Worm (Caenorhabditis elegans): ENCODE data around the gene C30H6.9.

Gene C30H6.9

ce11 chrIV:17380061-17380680 is at the start of gene C30H6.9, which contains the start of gene dlat-2:
TSS of gene C30H6.9 (minus strand) at chrIV:17380170.
TSS of gene dlat-2 (plus strand) at chrIV:17380626.
- TF ChIP-seq hmbx-1 (tag; optimal IDR thresholded peaks at IDR 0.05) (no peak), scrt-1 (GFP tag; IDR thresholded peaks at IDR 0.05) (no peak), F13C5.2 (tag; optimal IDR thresholded peaks at IDR 0.05) (peak; percentile 32), flt-1 (GFP tag; IDR thresholded peaks at IDR 0.05) (no peak)

ce11 chrIV:17427423-17427822 is 47.5 kb upstream of the C30H6.9 start, which contains the start of gene C06A12.3:
TSS of gene C06A12.3 (plus strand) at chrIV:17427723.
- TF ChIP-seq aly-1 (tag; optimal IDR thresholded peaks at IDR 0.05): no peak
- no peak for TF ChIP-seq hmg-4 (GFP tag; optimal IDR thresholded peaks at IDR 0.05)
- no peak for TF ChIP-seq B0310.2 (tag; optimal IDR thresholded peaks at IDR 0.05)
- no peak for TF ChIP-seq hmbx-1 (tag; optimal IDR thresholded peaks at IDR 0.05)
- TF ChIP-seq tbx-37 (GFP tag; conservative IDR thresholded peaks at IDR 0.05): no peak
- TF ChIP-seq tra-4 (tag; optimal IDR thresholded peaks at IDR 0.05): no peak
- no peak for TF ChIP-seq scrt-1 (GFP tag; IDR thresholded peaks at IDR 0.05)
- no peak for TF ChIP-seq ceh-13 (GFP tag; optimal IDR thresholded peaks at IDR 0.05)
- no peak for TF ChIP-seq ama-1 (optimal IDR thresholded peaks at IDR 0.05)

ce11 chrIV:17426970-17427369 is 47.0 kb upstream of the C30H6.9 start:
- TF ChIP-seq B0310.2 (tag; optimal IDR thresholded peaks at IDR 0.05) (no peak), hmg-4 (GFP tag; optimal IDR thresholded peaks at IDR 0.05) (no peak), pes-1 (GFP tag; IDR thresholded peaks at IDR 0.05) (no peak), hnd-1 (tag; optimal IDR thresholded peaks at IDR 0.05) (no peak), ama-1 (optimal IDR thresholded peaks at IDR 0.05) (no peak)

- TF ChIP-seq ama-1 (optimal IDR thresholded peaks at IDR 0.05) (no peak), sea-1 (GFP tag; conservative IDR thresholded peaks at IDR 0.05) (no peak), ceh-13 (GFP tag; optimal IDR thresholded peaks at IDR 0.05) (no peak), hmg-4 (GFP tag; optimal IDR thresholded peaks at IDR 0.05) (no peak), aly-1 (tag; optimal IDR thresholded peaks at IDR 0.05) (no peak), flt-1 (GFP tag; IDR thresholded peaks at IDR 0.05) (no peak), pes-1 (GFP tag; IDR thresholded peaks at IDR 0.05) (no peak), tra-4 (tag; optimal IDR thresholded peaks at IDR 0.05) (no peak), ceh-36 (tag; optimal IDR thresholded peaks at IDR 0.05) (no peak)
Measured at ce11 chrIV:17417723-17418122, 37.8 kb upstream of the C30H6.9 start, which contains the start of gene npr-26. TSS of gene npr-26 (minus strand) at chrIV:17417823.

ce11 chrIV:17413343-17413742 is 33.4 kb upstream of the C30H6.9 start:
- no peak for TF ChIP-seq F13C5.2 (tag; optimal IDR thresholded peaks at IDR 0.05)
- TF ChIP-seq hnd-1 (tag; optimal IDR thresholded peaks at IDR 0.05): no peak
- no peak for TF ChIP-seq ceh-13 (GFP tag; optimal IDR thresholded peaks at IDR 0.05)
- no peak for TF ChIP-seq scrt-1 (GFP tag; IDR thresholded peaks at IDR 0.05)
- TF ChIP-seq hmbx-1 (tag; optimal IDR thresholded peaks at IDR 0.05): no peak
- no peak for TF ChIP-seq sea-1 (GFP tag; conservative IDR thresholded peaks at IDR 0.05)
- no peak for TF ChIP-seq aly-1 (tag; optimal IDR thresholded peaks at IDR 0.05)
- no peak for TF ChIP-seq tra-4 (tag; optimal IDR thresholded peaks at IDR 0.05)
- no peak for TF ChIP-seq flt-1 (GFP tag; IDR thresholded peaks at IDR 0.05)
- no peak for TF ChIP-seq ama-1 (optimal IDR thresholded peaks at IDR 0.05)
- TF ChIP-seq pes-1 (GFP tag; IDR thresholded peaks at IDR 0.05): no peak
- TF ChIP-seq hmg-4 (GFP tag; optimal IDR thresholded peaks at IDR 0.05): no peak
- no peak for TF ChIP-seq tbx-37 (GFP tag; conservative IDR thresholded peaks at IDR 0.05)
- TF ChIP-seq B0310.2 (tag; optimal IDR thresholded peaks at IDR 0.05): no peak
- TF ChIP-seq ceh-36 (tag; optimal IDR thresholded peaks at IDR 0.05): no peak
- TF ChIP-seq ets-7 (tag; optimal IDR thresholded peaks at IDR 0.05): no peak
- TF ChIP-seq tbx-11 (GFP tag; IDR thresholded peaks at IDR 0.05): no peak

ce11 chrIV:17407491-17407890 is 27.5 kb upstream of the C30H6.9 start, which contains the start of gene T02D1.9:
TSS of gene T02D1.9 (minus strand) at chrIV:17407591.
- no peak for TF ChIP-seq ama-1 (optimal IDR thresholded peaks at IDR 0.05)
- TF ChIP-seq pes-1 (GFP tag; IDR thresholded peaks at IDR 0.05): no peak
- TF ChIP-seq tbx-37 (GFP tag; conservative IDR thresholded peaks at IDR 0.05): no peak
- TF ChIP-seq hnd-1 (tag; optimal IDR thresholded peaks at IDR 0.05): no peak
- TF ChIP-seq sea-1 (GFP tag; conservative IDR thresholded peaks at IDR 0.05): no peak
- no peak for TF ChIP-seq scrt-1 (GFP tag; IDR thresholded peaks at IDR 0.05)
- no peak for TF ChIP-seq tbx-11 (GFP tag; IDR thresholded peaks at IDR 0.05)
- no peak for TF ChIP-seq B0310.2 (tag; optimal IDR thresholded peaks at IDR 0.05)
- TF ChIP-seq tra-4 (tag; optimal IDR thresholded peaks at IDR 0.05): no peak
- no peak for TF ChIP-seq F13C5.2 (tag; optimal IDR thresholded peaks at IDR 0.05)
- no peak for TF ChIP-seq ceh-13 (GFP tag; optimal IDR thresholded peaks at IDR 0.05)
- no peak for TF ChIP-seq ceh-36 (tag; optimal IDR thresholded peaks at IDR 0.05)
- TF ChIP-seq ets-7 (tag; optimal IDR thresholded peaks at IDR 0.05): no peak
- no peak for TF ChIP-seq flt-1 (GFP tag; IDR thresholded peaks at IDR 0.05)

ce11 chrIV:17407025-17407424 is 27.1 kb upstream of the C30H6.9 start, which contains the start of gene T02D1.7:
TSS of gene T02D1.7 (minus strand) at chrIV:17407125.
- TF ChIP-seq hmg-4 (GFP tag; optimal IDR thresholded peaks at IDR 0.05): no peak
- TF ChIP-seq ceh-13 (GFP tag; optimal IDR thresholded peaks at IDR 0.05): no peak
- no peak for TF ChIP-seq hmbx-1 (tag; optimal IDR thresholded peaks at IDR 0.05)
- no peak for TF ChIP-seq flt-1 (GFP tag; IDR thresholded peaks at IDR 0.05)
- no peak for TF ChIP-seq sea-1 (GFP tag; conservative IDR thresholded peaks at IDR 0.05)
- TF ChIP-seq F13C5.2 (tag; optimal IDR thresholded peaks at IDR 0.05): no peak
- TF ChIP-seq scrt-1 (GFP tag; IDR thresholded peaks at IDR 0.05): no peak
- TF ChIP-seq hnd-1 (tag; optimal IDR thresholded peaks at IDR 0.05): no peak
- TF ChIP-seq ceh-36 (tag; optimal IDR thresholded peaks at IDR 0.05): no peak
- TF ChIP-seq ama-1 (optimal IDR thresholded peaks at IDR 0.05): no peak
- no peak for TF ChIP-seq aly-1 (tag; optimal IDR thresholded peaks at IDR 0.05)
- TF ChIP-seq tra-4 (tag; optimal IDR thresholded peaks at IDR 0.05): no peak
- TF ChIP-seq tbx-11 (GFP tag; IDR thresholded peaks at IDR 0.05): no peak
- no peak for TF ChIP-seq pes-1 (GFP tag; IDR thresholded peaks at IDR 0.05)
- TF ChIP-seq B0310.2 (tag; optimal IDR thresholded peaks at IDR 0.05): no peak
- TF ChIP-seq tbx-37 (GFP tag; conservative IDR thresholded peaks at IDR 0.05): no peak

All from whole organism, early embryonic.